Worm (Caenorhabditis elegans): Measurements from ENCODE around the gene set-4.

set-4 gene

ce11 chrII:6360822-6361221 is 29.7 kb upstream of the set-4 start, which contains the start of gene K10B2.4 (continued):
- TF ChIP-seq lin-35 (GFP tag; optimal IDR thresholded peaks at IDR 0.05): peak; percentile 70 to 87
- no peak for TF ChIP-seq aha-1 (tag; optimal IDR thresholded peaks at IDR 0.05)
- peak; percentile 15 for TF ChIP-seq lin-39 (tag; optimal IDR thresholded peaks at IDR 0.05)
- TF ChIP-seq nhr-47 (tag; optimal IDR thresholded peaks at IDR 0.05): peak; percentile 74
- TF ChIP-seq C16A3.4 (tag; optimal IDR thresholded peaks at IDR 0.05): peak; percentile 78
- TF ChIP-seq ceh-90 (tag; optimal IDR thresholded peaks at IDR 0.05): no peak
- TF ChIP-seq snu-23 (GFP tag; optimal IDR thresholded peaks at IDR 0.05): peak; percentile 83
- TF ChIP-seq ama-1 (optimal IDR thresholded peaks at IDR 0.05): peak; percentile 22
- TF ChIP-seq efl-1 (optimal IDR thresholded peaks at IDR 0.05): peak; percentile 77 to 79
- TF ChIP-seq efl-1 (GFP tag; optimal IDR thresholded peaks at IDR 0.05 in 1 of 2): peak; percentile 64 to 97
- TF ChIP-seq sptf-1 (tag; optimal IDR thresholded peaks at IDR 0.05): no peak
- TF ChIP-seq elt-3 (tag; optimal IDR thresholded peaks at IDR 0.05): peak in 1 of 6 experiments; percentile 37
- TF ChIP-seq nhr-20 (tag; optimal IDR thresholded peaks at IDR 0.05): peak; percentile 82
- no peak for TF ChIP-seq ceh-8 (GFP tag; optimal IDR thresholded peaks at IDR 0.05)
- TF ChIP-seq tbx-2 (tag; optimal IDR thresholded peaks at IDR 0.05): peak; percentile 62
- TF ChIP-seq skn-1 (tag; optimal IDR thresholded peaks at IDR 0.05): peak; percentile 35
- peak; percentile 72 to 85 for TF ChIP-seq lsy-2 (tag; optimal IDR thresholded peaks at IDR 0.05)
- peak; percentile 5 for TF ChIP-seq C04F5.9 (tag; optimal IDR thresholded peaks at IDR 0.05)
- no peak for TF ChIP-seq fkh-4 (tag; optimal IDR thresholded peaks at IDR 0.05; ENCODE audit: borderline replicate concordance)
- peak; percentile 12 for TF ChIP-seq lin-15B (tag; optimal IDR thresholded peaks at IDR 0.05)
- peak; percentile 54 for TF ChIP-seq nhr-19 (GFP tag; conservative IDR thresholded peaks at IDR 0.05)
- TF ChIP-seq ceh-82 (tag; optimal IDR thresholded peaks at IDR 0.05): peak; percentile 35 to 50 (median 40)
- peak; percentile 49 for TF ChIP-seq nhr-77 (tag; optimal IDR thresholded peaks at IDR 0.05)
- no peak for TF ChIP-seq hlh-4 (tag; optimal IDR thresholded peaks at IDR 0.05)

ce11 chrII:6358905-6359304 is 27.8 kb upstream of the set-4 start, which contains the start of gene C32D5.12:
TSS of gene C32D5.12 (minus strand) at chrII:6359005.
- TF ChIP-seq nhr-11 (tag; optimal IDR thresholded peaks at IDR 0.05) (no peak), blmp-1 (tag; optimal IDR thresholded peaks at IDR 0.05) (peak; percentile 28), nhr-76 (tag; optimal IDR thresholded peaks at IDR 0.05) (no peak)

- no peak for TF ChIP-seq unc-98 (GFP tag; IDR thresholded peaks at IDR 0.05)
- no peak for TF ChIP-seq C34B4.2 (tag; optimal IDR thresholded peaks at IDR 0.05)
- no peak for TF ChIP-seq ztf-4 (tag; optimal IDR thresholded peaks at IDR 0.05)
- no peak for TF ChIP-seq nhr-47 (tag; optimal IDR thresholded peaks at IDR 0.05)
- TF ChIP-seq hlh-4 (tag; optimal IDR thresholded peaks at IDR 0.05): no peak
These were observed 27.1 kb upstream of the set-4 start for ce11 chrII:6358232-6358631.

ce11 chrII:6355396-6356346 is 24.5 kb upstream of the set-4 start, which contains the start of gene C32D5.11:
TSS of gene C32D5.11 (minus strand) at chrII:6355446.
- no peak for TF ChIP-seq nhr-11 (tag; optimal IDR thresholded peaks at IDR 0.05)
- TF ChIP-seq mef-2 (tag; optimal IDR thresholded peaks at IDR 0.05): no peak
- TF ChIP-seq nhr-71 (tag; optimal IDR thresholded peaks at IDR 0.05): peak; percentile 89
- no peak for TF ChIP-seq fkh-10 (GFP tag; optimal IDR thresholded peaks at IDR 0.05)
- peak; percentile 1 for TF ChIP-seq pag-3 (tag; optimal IDR thresholded peaks at IDR 0.05; ENCODE audit: borderline replicate concordance, insufficient read depth)
- TF ChIP-seq C16A3.4 (tag; optimal IDR thresholded peaks at IDR 0.05): peak; percentile 90
- TF ChIP-seq egl-13 (tag; optimal IDR thresholded peaks at IDR 0.05): peak; percentile 21
- TF ChIP-seq lin-39 (tag; optimal IDR thresholded peaks at IDR 0.05): peak; percentile 12
- peak; percentile 87 for TF ChIP-seq nhr-20 (tag; optimal IDR thresholded peaks at IDR 0.05)
- no peak for TF ChIP-seq nhr-12 (tag; optimal IDR thresholded peaks at IDR 0.05)
- peak; percentile 49 for TF ChIP-seq unc-130 (tag; optimal IDR thresholded peaks at IDR 0.05)
- peak; percentile 8 for TF ChIP-seq C04F5.9 (tag; optimal IDR thresholded peaks at IDR 0.05)
- TF ChIP-seq blmp-1 (tag; optimal IDR thresholded peaks at IDR 0.05): peak; percentile 67
- peak; percentile 57 to 75 for TF ChIP-seq efl-1 (optimal IDR thresholded peaks at IDR 0.05)
- peak; percentile 72 to 97 for TF ChIP-seq efl-1 (GFP tag; optimal IDR thresholded peaks at IDR 0.05 in 1 of 2)
- peak; percentile 51 to 77 (median 70) for TF ChIP-seq ceh-82 (tag; optimal IDR thresholded peaks at IDR 0.05)
- peak; percentile 49 for TF ChIP-seq lir-3 (tag; optimal IDR thresholded peaks at IDR 0.05; ENCODE audit: poor library complexity)
- peak; percentile 16 for TF ChIP-seq snpc-4 (tag; optimal IDR thresholded peaks at IDR 0.05)
- peak; percentile 32; the same call in 1 of the 2 replicates for TF ChIP-seq grh-1 (GFP tag; IDR thresholded peaks at IDR 0.05)
- TF ChIP-seq efl-3 (GFP tag; optimal IDR thresholded peaks at IDR 0.05): no peak
- TF ChIP-seq nhr-90 (tag; optimal IDR thresholded peaks at IDR 0.05; ENCODE audit: poor library complexity): peak; percentile 47
- TF ChIP-seq nhr-85 (tag): peak; percentile 82
- peak; percentile 72 for TF ChIP-seq nhr-19 (GFP tag; conservative IDR thresholded peaks at IDR 0.05)
- no peak for TF ChIP-seq ama-1 (optimal IDR thresholded peaks at IDR 0.05)
- TF ChIP-seq sup-37 (GFP tag; optimal IDR thresholded peaks at IDR 0.05): no peak
